Fruit fly (Drosophila melanogaster): ENCODE measurements around the gene chm.

Gene chm

dm6 chr2L:7436492-7437324 lies 24.5 kb downstream of the chm start (continued):
- peak; percentile 57 for TF ChIP-seq psq (GFP tag; optimal IDR thresholded peaks at IDR 0.05)
- TF ChIP-seq CG3065 (GFP tag; optimal IDR thresholded peaks at IDR 0.05) = peak; percentile 33
- peak; percentile 75 for TF ChIP-seq mam (GFP tag; optimal IDR thresholded peaks at IDR 0.05)
- TF ChIP-seq chif (GFP tag; optimal IDR thresholded peaks at IDR 0.05) = peak; percentile 32 to 66
- TF ChIP-seq Poxn (GFP tag; IDR thresholded peaks at IDR 0.05) = 0 out of 2 replicates have a peak, but pooled peaks have one; percentile 26
- TF ChIP-seq CG8359 (GFP tag; optimal IDR thresholded peaks at IDR 0.05; ENCODE audit: borderline replicate concordance) = no peak
- peak; percentile 19 for TF ChIP-seq CG14710 (tag; optimal IDR thresholded peaks at IDR 0.05)
- TF ChIP-seq Atf3 (GFP tag; optimal IDR thresholded peaks at IDR 0.05) = peak; percentile 27
- peak; percentile 79 for TF ChIP-seq CG17568 (GFP tag; optimal IDR thresholded peaks at IDR 0.05)
- TF ChIP-seq CG1529 (GFP tag; optimal IDR thresholded peaks at IDR 0.05) = peak; percentile 46
- peak; percentile 42 for TF ChIP-seq CG6689 (GFP tag; IDR thresholded peaks at IDR 0.05)
- TF ChIP-seq Abd-B (GFP tag; optimal IDR thresholded peaks at IDR 0.05) = peak; percentile 5
- peak; percentile 45 for TF ChIP-seq CG4424 (GFP tag; optimal IDR thresholded peaks at IDR 0.05)
- peak; percentile 78 for TF ChIP-seq zfh1 (GFP tag; IDR thresholded peaks at IDR 0.05)
- TF ChIP-seq croc (GFP tag; conservative IDR thresholded peaks at IDR 0.05) = no peak
- peak; percentile 61; the same call in 1 of the 3 replicates for TF ChIP-seq B-H1 (GFP tag; IDR thresholded peaks at IDR 0.05)
- TF ChIP-seq Spps (tag; optimal IDR thresholded peaks at IDR 0.05) = peak; percentile 1
- TF ChIP-seq chn (GFP tag; optimal IDR thresholded peaks at IDR 0.05) = peak; percentile 29
- peak; percentile 51 for TF ChIP-seq PHDP (tag; optimal IDR thresholded peaks at IDR 0.05)
- TF ChIP-seq CG17328 (GFP tag; IDR thresholded peaks at IDR 0.05) = peak; percentile 58
- no peak; the same call in 2 of the 3 replicates for TF ChIP-seq Aef1 (GFP tag; IDR thresholded peaks at IDR 0.05)
- peak; percentile 66 for TF ChIP-seq CG8281 (tag; optimal IDR thresholded peaks at IDR 0.05)
- peak; percentile 73 for TF ChIP-seq CG15601 (tag; optimal IDR thresholded peaks at IDR 0.05)
- TF ChIP-seq CG32772 (GFP tag; IDR thresholded peaks at IDR 0.05) = 0 out of 2 replicates have a peak, but pooled peaks have one; percentile 7
- TF ChIP-seq sens-2 (GFP tag; IDR thresholded peaks at IDR 0.05) = 0 out of 2 replicates have a peak, but pooled peaks have one; percentile 37
- peak; percentile 41 for TF ChIP-seq CG7928 (GFP tag; optimal IDR thresholded peaks at IDR 0.05)
- TF ChIP-seq E2f2 (GFP tag; IDR thresholded peaks at IDR 0.05) = peak; percentile 44; the same call in 1 of the 2 replicates
- TF ChIP-seq gsb (GFP tag; IDR thresholded peaks at IDR 0.05) = peak; percentile 76
- no peak for TF ChIP-seq nerfin-2 (GFP tag; IDR thresholded peaks at IDR 0.05; ENCODE audit: partially characterized antibody)
- TF ChIP-seq twi (tag; optimal IDR thresholded peaks at IDR 0.05) = no peak
- peak; percentile 92 for TF ChIP-seq CG10543 (GFP tag; optimal IDR thresholded peaks at IDR 0.05)
- peak; percentile 37 for TF ChIP-seq D19B (GFP tag; optimal IDR thresholded peaks at IDR 0.05)
- TF ChIP-seq vnd (GFP tag; IDR thresholded peaks at IDR 0.05; ENCODE audit: partially characterized antibody) = no peak
- TF ChIP-seq CG4707 (GFP tag; optimal IDR thresholded peaks at IDR 0.05) = peak; percentile 65
- peak; percentile 51 for TF ChIP-seq ems (GFP tag; optimal IDR thresholded peaks at IDR 0.05)
- TF ChIP-seq Neu2 (GFP tag; optimal IDR thresholded peaks at IDR 0.05; ENCODE audit: borderline replicate concordance) = no peak
- TF ChIP-seq CG7556 (GFP tag; optimal IDR thresholded peaks at IDR 0.05) = peak; percentile 56
- peak; percentile 85 for TF ChIP-seq Fer3 (tag; optimal IDR thresholded peaks at IDR 0.05)
- TF ChIP-seq HLH4C (GFP tag; IDR thresholded peaks at IDR 0.05; ENCODE audit: partially characterized antibody) = no peak
- TF ChIP-seq Myb (GFP tag; optimal IDR thresholded peaks at IDR 0.05) = peak; percentile 69
- TF ChIP-seq CG34422 (GFP tag; IDR thresholded peaks at IDR 0.05) = peak; percentile 62; the same call in 1 of the 3 replicates
- TF ChIP-seq Xrp1 (GFP tag; IDR thresholded peaks at IDR 0.05) = peak; percentile 69
- peak; percentile 58 for TF ChIP-seq CG14965 (GFP tag; optimal IDR thresholded peaks at IDR 0.05; ENCODE audit: borderline replicate concordance)
- peak; percentile 83 for TF ChIP-seq Dbx (GFP tag; IDR thresholded peaks at IDR 0.05)
- no peak for TF ChIP-seq CG10321 (GFP tag; IDR thresholded peaks at IDR 0.05)
- no peak for TF ChIP-seq CG17829 (tag; optimal IDR thresholded peaks at IDR 0.05)
- no peak for TF ChIP-seq crol (GFP tag; IDR thresholded peaks at IDR 0.05)
- TF ChIP-seq sens (GFP tag) = peak; percentile 93
- TF ChIP-seq rib (GFP tag; IDR thresholded peaks at IDR 0.05) = peak; percentile 82

Data from whole organism, embryonic.